Worm (Caenorhabditis elegans) whole organism, mixed stage, embryonic: ENCODE measurements around the gene cyp-35A4.

Experiments
- M03D4.4 ChIP-seq: sonication (generic microtip); optimal IDR thresholded peaks from 2 replicates; lab custom pipeline; 2017; ENCODE audit warnings: mild to moderate bottlenecking, missing genetic modification characterization, missing compliant biosample characterization
- bed-3 ChIP-seq: fragments of 200-800 bp; sonication (Bioruptor generic); optimal IDR thresholded peaks from 3 replicates; lab custom pipeline; 2018; ENCODE audit warnings: mild to moderate bottlenecking, missing genetic modification characterization, moderate library complexity, missing compliant biosample characterization
- blmp-1 ChIP-seq: fragments of 150-350 bp; optimal IDR thresholded peaks from 2 replicates; lab custom pipeline; 2014; ENCODE audit warnings: missing biosample characterization, missing genetic modification characterization
- ceh-39 ChIP-seq: fragments of 150-350 bp; optimal IDR thresholded peaks from 2 replicates; lab custom pipeline; 2014; ENCODE audit warnings: missing biosample characterization, missing genetic modification characterization
- ceh-83 ChIP-seq: fragments of 200-800 bp; sonication (Bioruptor generic); optimal IDR thresholded peaks from 2 replicates; lab custom pipeline; 2018; ENCODE audit warnings: mild to moderate bottlenecking, missing genetic modification characterization, missing compliant biosample characterization
- ces-1 ChIP-seq: fragments of 150-350 bp; optimal IDR thresholded peaks from 2 replicates; lab custom pipeline; 2014; ENCODE audit warnings: missing biosample characterization, missing genetic modification reagents, missing genetic modification characterization
- drap-1 ChIP-seq: fragments of 200-800 bp; sonication (Bioruptor generic); optimal IDR thresholded peaks from 3 replicates; lab custom pipeline; 2018; ENCODE audit warnings: mild to moderate bottlenecking, missing genetic modification characterization, missing compliant biosample characterization
- elt-1 ChIP-seq: sonication (generic microtip); optimal IDR thresholded peaks from 2 replicates; lab custom pipeline; 2017; ENCODE audit warnings: missing genetic modification characterization, mild to moderate bottlenecking, missing compliant biosample characterization, antibody characterized with exemption, moderate library complexity, borderline replicate concordance; ENCODE audit not compliant: insufficient read depth
- elt-3 ChIP-seq: fragments of 150-350 bp; optimal IDR thresholded peaks from 2 replicates; lab custom pipeline; 2014; ENCODE audit warnings: missing biosample characterization, missing genetic modification characterization
- flh-1 ChIP-seq: fragments of 200-800 bp; sonication (Bioruptor generic); optimal IDR thresholded peaks from 2 replicates; lab custom pipeline; 2018; ENCODE audit warnings: mild to moderate bottlenecking, missing genetic modification characterization, moderate library complexity, missing compliant biosample characterization
- ham-2 ChIP-seq: fragments of 200-800 bp; sonication (Bioruptor generic); optimal IDR thresholded peaks from 2 replicates; lab custom pipeline; 2018; ENCODE audit warnings: mild to moderate bottlenecking, missing genetic modification characterization, missing compliant biosample characterization
- lin-13 ChIP-seq: fragments of 150-350 bp; optimal IDR thresholded peaks from 2 replicates; lab custom pipeline; 2014; ENCODE audit warnings: missing biosample characterization, missing genetic modification characterization
- lsy-2 ChIP-seq: fragments of 150-350 bp; optimal IDR thresholded peaks from 2 replicates; lab custom pipeline; 2014; ENCODE audit warnings: missing biosample characterization, missing genetic modification characterization
- mab-5 ChIP-seq: fragments of 150-350 bp; optimal IDR thresholded peaks from 2 replicates; lab custom pipeline; 2014; ENCODE audit warnings: missing biosample characterization, missing genetic modification characterization
- mep-1 ChIP-seq: fragments of 150-350 bp; optimal IDR thresholded peaks from 2 replicates; lab custom pipeline; 2017; ENCODE audit warnings: missing biosample characterization, missing genetic modification reagents, missing genetic modification characterization, inconsistent platforms
- mls-2 ChIP-seq: sonication (generic microtip); optimal IDR thresholded peaks from 2 replicates; lab custom pipeline; 2016; ENCODE audit warnings: mild to moderate bottlenecking, missing genetic modification characterization, moderate library complexity, missing compliant biosample characterization
- nhr-12 ChIP-seq: fragments of 150-350 bp; optimal IDR thresholded peaks from 2 replicates; lab custom pipeline; 2014; ENCODE audit warnings: missing biosample characterization, missing genetic modification characterization
- nhr-2 ChIP-seq: fragments of 150-350 bp; optimal IDR thresholded peaks from 2 replicates; lab custom pipeline; 2014; ENCODE audit warnings: missing biosample characterization, missing genetic modification characterization
- nhr-237 ChIP-seq: fragments of 150-350 bp; optimal IDR thresholded peaks from 2 replicates; lab custom pipeline; 2014; ENCODE audit warnings: missing biosample characterization, missing genetic modification characterization
- nhr-28 ChIP-seq: fragments of 150-350 bp; optimal IDR thresholded peaks from 2 replicates; lab custom pipeline; 2014; ENCODE audit warnings: missing biosample characterization, missing genetic modification characterization
- nhr-76 ChIP-seq: sonication (generic microtip); optimal IDR thresholded peaks from 2 replicates; lab custom pipeline; 2017; ENCODE audit warnings: missing biosample characterization, missing genetic modification characterization
- pha-4 ChIP-seq: fragments of 150-350 bp; optimal IDR thresholded peaks from 2 replicates; lab custom pipeline; 2018; ENCODE audit warnings: missing biosample characterization, missing genetic modification reagents, missing genetic modification characterization
- sem-2 ChIP-seq: fragments of 200-800 bp; sonication (Bioruptor generic); optimal IDR thresholded peaks from 2 replicates; lab custom pipeline; 2018; ENCODE audit warnings: mild to moderate bottlenecking, missing genetic modification characterization, missing compliant biosample characterization
- snpc-4 ChIP-seq: fragments of 150-350 bp; optimal IDR thresholded peaks from 2 replicates; lab custom pipeline; 2014; ENCODE audit warnings: missing biosample characterization, missing genetic modification characterization
- sptf-1 ChIP-seq: sonication (generic microtip); optimal IDR thresholded peaks from 2 replicates; lab custom pipeline; 2017; ENCODE audit warnings: mild to moderate bottlenecking, missing genetic modification characterization, moderate library complexity, missing compliant biosample characterization
- unc-120 ChIP-seq: sonication (generic microtip); optimal IDR thresholded peaks from 2 replicates; lab custom pipeline; 2017; ENCODE audit warnings: missing genetic modification characterization, missing compliant biosample characterization; ENCODE audit not compliant: poor library complexity, severe bottlenecking
- unc-39 ChIP-seq: fragments of 150-350 bp; optimal IDR thresholded peaks from 2 replicates; lab custom pipeline; 2014; ENCODE audit warnings: missing biosample characterization, missing genetic modification characterization
- unc-62 ChIP-seq: fragments of 150-350 bp; optimal IDR thresholded peaks from 2 replicates; lab custom pipeline; 2014; ENCODE audit warnings: missing biosample characterization, missing genetic modification reagents, missing genetic modification characterization
- ztf-11 ChIP-seq: fragments of 150-350 bp; optimal IDR thresholded peaks from 2 replicates; lab custom pipeline; 2014; ENCODE audit warnings: missing biosample characterization, missing genetic modification characterization

cyp-35A4 gene

DNA sequence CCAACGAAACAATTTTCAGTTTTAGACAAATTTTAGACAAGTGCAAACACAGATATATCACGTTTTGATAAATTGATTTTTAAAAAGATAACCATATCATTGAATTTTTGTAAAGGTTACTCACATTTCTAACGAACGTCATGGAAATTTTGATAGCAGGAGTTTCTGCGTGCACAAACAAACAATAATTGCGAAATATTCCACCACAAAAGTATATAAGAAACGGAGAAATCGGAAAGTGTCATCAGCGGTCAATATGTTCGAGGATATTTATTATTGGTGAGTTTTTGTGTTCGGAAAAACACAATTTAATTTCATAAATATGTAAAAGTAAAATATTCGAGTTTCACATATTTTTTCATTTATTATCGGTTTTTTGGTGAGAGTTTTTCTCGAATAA, 2.9 kb downstream of the cyp-35A4 start, which contains the start of gene C49G7.7:
TSS of gene C49G7.7 (plus strand) at position 174 of the 400 bp plus-strand sequence.
- no peak for TF ChIP-seq flh-1
- TF ChIP-seq mep-1 (tag; lab: Kevin White, UChicago) = no peak
- no peak for TF ChIP-seq nhr-12 (tag; lab: Kevin White, UChicago)
- TF ChIP-seq drap-1 = no peak
- no peak for TF ChIP-seq ham-2 (GFP tag; lab: Kevin White, UChicago)
- no peak for TF ChIP-seq sem-2
- TF ChIP-seq ces-1 = no peak
- TF ChIP-seq elt-3 (tag; lab: Kevin White, UChicago) = no peak
- no peak for TF ChIP-seq ceh-39 (tag; lab: Kevin White, UChicago)
- TF ChIP-seq unc-120 (tag; lab: Kevin White, UChicago) = no peak
- no peak for TF ChIP-seq mab-5 (tag; lab: Kevin White, UChicago)
- TF ChIP-seq sptf-1 = no peak
- no peak for TF ChIP-seq ceh-83 (GFP tag; lab: Kevin White, UChicago)
- no peak for TF ChIP-seq nhr-28 (tag; lab: Kevin White, UChicago)
- TF ChIP-seq M03D4.4 = no peak
- TF ChIP-seq nhr-237 (tag; lab: Kevin White, UChicago) = no peak

DNA sequence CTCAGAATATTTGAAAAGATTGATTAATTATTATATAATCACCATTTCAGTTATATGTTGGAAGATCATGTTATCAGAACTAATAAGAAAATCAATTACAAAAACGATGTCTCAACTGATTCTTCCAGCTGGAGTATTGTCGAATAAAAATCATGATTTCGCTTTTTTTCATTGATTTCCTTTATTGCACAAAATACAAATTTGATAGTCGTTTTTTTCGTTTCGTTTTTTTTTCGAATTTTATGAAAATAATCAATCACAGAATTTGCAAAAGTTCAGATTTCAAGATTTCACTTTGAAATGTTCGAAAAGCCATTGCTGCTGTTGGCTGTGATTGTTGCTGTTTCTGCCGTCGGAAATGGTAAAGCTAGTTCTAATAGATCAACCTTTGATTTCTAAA, 4.4 kb downstream of the cyp-35A4 start, which contains the start of gene C49G7.13:
TSS of gene C49G7.13 (plus strand) at position 301 of the 400 bp plus-strand sequence.
- TF ChIP-seq ztf-11 (tag; lab: Kevin White, UChicago) (no peak), pha-4 (no peak), ceh-83 (GFP tag; lab: Kevin White, UChicago) (no peak), elt-3 (tag; lab: Kevin White, UChicago) (no peak), snpc-4 (no peak), unc-62 (GFP tag; lab: Kevin White, UChicago) (no peak), nhr-76 (tag; lab: Kevin White, UChicago) (no peak), mab-5 (tag; lab: Kevin White, UChicago) (no peak), mls-2 (tag; lab: Kevin White, UChicago) (no peak)
- TF ChIP-seq, all 35 proteins: peak for 0

ce11 chrV:4038110-4038509, 6.7 kb downstream of the cyp-35A4 start, which contains the start of gene C49G7.12:
Gene C49G7.12, plus strand, starts transcription at chrV:4038410.
- TF ChIP-seq lsy-2 (tag; lab: Kevin White, UChicago) = no peak
- TF ChIP-seq ces-1 = no peak
- TF ChIP-seq pha-4 = no peak
- TF ChIP-seq ceh-83 (GFP tag; lab: Kevin White, UChicago) = no peak
- TF ChIP-seq mab-5 (tag; lab: Kevin White, UChicago) = no peak
- no peak for TF ChIP-seq mls-2 (tag; lab: Kevin White, UChicago)
- no peak for TF ChIP-seq snpc-4
- TF ChIP-seq unc-62 (GFP tag; lab: Kevin White, UChicago) = no peak
- no peak for TF ChIP-seq unc-120 (tag; lab: Kevin White, UChicago)
- no peak for TF ChIP-seq sptf-1
- no peak for TF ChIP-seq nhr-2 (tag; lab: Kevin White, UChicago)
- no peak for TF ChIP-seq mep-1 (tag; lab: Kevin White, UChicago)
- TF ChIP-seq blmp-1 (tag; lab: Kevin White, UChicago) = no peak
- no peak for TF ChIP-seq flh-1
- no peak for TF ChIP-seq ztf-11 (tag; lab: Kevin White, UChicago)
- TF ChIP-seq, all 35 proteins: peak for 0

DNA sequence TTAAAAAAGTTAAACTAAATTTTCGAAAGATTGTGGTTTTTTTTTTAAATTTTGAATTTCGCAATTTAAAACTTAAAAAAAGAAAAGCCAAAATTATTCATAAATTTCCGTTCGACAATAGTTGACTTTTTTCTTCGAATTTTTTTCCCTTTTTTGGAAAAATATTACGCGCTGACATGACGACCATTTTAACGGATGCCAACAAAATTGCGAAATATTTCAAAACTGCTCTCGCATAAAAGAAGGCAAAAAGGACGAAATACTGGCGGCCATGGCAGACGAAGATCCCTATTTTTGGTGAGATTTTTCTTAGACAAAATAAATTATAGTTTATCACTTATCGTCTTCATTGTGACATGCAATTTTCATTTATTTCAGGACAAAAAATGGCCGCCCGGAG, 7.1 kb downstream of the cyp-35A4 start:
- no peak for TF ChIP-seq mep-1 (tag; lab: Kevin White, UChicago)
- TF ChIP-seq nhr-28 (tag; lab: Kevin White, UChicago) = no peak
- TF ChIP-seq lin-13 (tag; lab: Kevin White, UChicago) = no peak
- no peak for TF ChIP-seq nhr-76 (tag; lab: Kevin White, UChicago)
- no peak for TF ChIP-seq ham-2 (GFP tag; lab: Kevin White, UChicago)
- TF ChIP-seq mab-5 (tag; lab: Kevin White, UChicago) = no peak
- no peak for TF ChIP-seq pha-4
- TF ChIP-seq nhr-237 (tag; lab: Kevin White, UChicago) = no peak
- no peak for TF ChIP-seq ces-1
- TF ChIP-seq elt-3 (tag; lab: Kevin White, UChicago) = no peak
- no peak for TF ChIP-seq bed-3
- TF ChIP-seq unc-39 = no peak
- TF ChIP-seq elt-1 (tag; lab: Kevin White, UChicago) = no peak

- no peak for TF ChIP-seq snpc-4
- TF ChIP-seq elt-3 (tag; lab: Kevin White, UChicago) = no peak
- no peak for TF ChIP-seq ces-1
These were observed 10.5 kb downstream of the cyp-35A4 start, which contains the start of the genes C49G7.10 and irg-2 for ce11 chrV:4041853-4042424. Gene C49G7.10, minus strand, starts transcription at chrV:4042021. Gene irg-2, plus strand, starts transcription at chrV:4042181.
